Worm (Caenorhabditis elegans) whole organism, young adult: ENCODE data around the gene arrd-6.

Experiments
- lin-26 ChIP-seq: fragments of 200-800 bp; sonication (Bioruptor generic); IDR thresholded peaks from 2 replicates; pipeline ENCODE4 v1.3.6; 2022; ENCODE audit warnings: missing genetic modification reagents, missing genetic modification characterization, missing compliant biosample characterization
- mes-4 ChIP-seq: sonication (generic microtip); optimal IDR thresholded peaks from 2 replicates; lab custom pipeline; 2016; ENCODE audit warnings: missing genotype, missing genetic modification characterization, missing compliant biosample characterization
- unc-130 ChIP-seq: sonication (generic microtip); optimal IDR thresholded peaks from 2 replicates; lab custom pipeline; 2016; ENCODE audit warnings: missing genetic modification reagents, missing genetic modification characterization, missing compliant biosample characterization

ce11 chrII:11107828-11108227 lies 34.7 kb upstream of the arrd-6 start, which contains the start of gene apc-17:
- TF ChIP-seq mes-4 (tag; lab: Kevin White, UChicago) = no peak
- no peak for TF ChIP-seq lin-26 (GFP tag; lab: Robert Waterston, UW)
- no peak for TF ChIP-seq unc-130
